ENCODE assay signal across 1 worm cellular context in genomic region chrIV:12605401-12605800, ce11.
TF ChIP-seq lines count a peak whose summit lies in the region.

Gene Y55D9A.2 (minus strand): TSS chrIV:12605431.

TF ChIP-seq in whole organism, L1 larva, 84 proteins besides CTCF, POLR2A, EP300 and RAD21 (continued from another document):
- TF ChIP-seq ztf-4 (tag; optimal IDR thresholded peaks at IDR 0.05; lab: Kevin White, UChicago) (no peak), aha-1 (tag; optimal IDR thresholded peaks at IDR 0.05; lab: Kevin White, UChicago) (no peak), nhr-237 (tag; optimal IDR thresholded peaks at IDR 0.05; lab: Kevin White, UChicago) (no peak), sox-4 (tag; optimal IDR thresholded peaks at IDR 0.05; lab: Kevin White, UChicago) (no peak), nhr-76 (tag; optimal IDR thresholded peaks at IDR 0.05; lab: Kevin White, UChicago) (no peak), irx-1 (tag; optimal IDR thresholded peaks at IDR 0.05; lab: Kevin White, UChicago) (no peak), nhr-84 (tag; optimal IDR thresholded peaks at IDR 0.05; lab: Kevin White, UChicago) (no peak), grh-1 (GFP tag; IDR thresholded peaks at IDR 0.05; lab: Robert Waterston, UW) (no peak), jun-1 (tag; optimal IDR thresholded peaks at IDR 0.05; lab: Kevin White, UChicago) (no peak), mef-2 (tag; optimal IDR thresholded peaks at IDR 0.05; lab: Kevin White, UChicago) (no peak), dpl-1 (GFP tag; optimal IDR thresholded peaks at IDR 0.05; lab: Kevin White, UChicago) (peak; percentile 19 to 62 (median 27)), fkh-10 (GFP tag; optimal IDR thresholded peaks at IDR 0.05; lab: Kevin White, UChicago) (no peak), skn-1 (tag; optimal IDR thresholded peaks at IDR 0.05; lab: Kevin White, UChicago) (peak; percentile 18), elt-3 (tag; optimal IDR thresholded peaks at IDR 0.05; lab: Kevin White, UChicago) (no peak), isw-1 (GFP tag; IDR thresholded peaks at IDR 0.05; lab: Robert Waterston, UW) (no peak), ceh-63 (GFP tag; optimal IDR thresholded peaks at IDR 0.05; lab: Kevin White, UChicago) (no peak), C34B4.2 (tag; optimal IDR thresholded peaks at IDR 0.05; lab: Kevin White, UChicago) (no peak), egl-13 (tag; optimal IDR thresholded peaks at IDR 0.05; lab: Kevin White, UChicago) (no peak), nhr-71 (tag; optimal IDR thresholded peaks at IDR 0.05; lab: Kevin White, UChicago) (peak; percentile 62), zag-1 (tag; optimal IDR thresholded peaks at IDR 0.05; lab: Kevin White, UChicago) (no peak), efl-1 (optimal IDR thresholded peaks at IDR 0.05; lab: Kevin White, UChicago) (peak; percentile 48 to 52), efl-1 (GFP tag; optimal IDR thresholded peaks at IDR 0.05 in 1 of 2; lab: Kevin White, UChicago) (peak; percentile 57 to 89), unc-130 (tag; optimal IDR thresholded peaks at IDR 0.05; lab: Kevin White, UChicago) (no peak), lin-13 (GFP tag; optimal IDR thresholded peaks at IDR 0.05; lab: Kevin White, UChicago) (no peak), nhr-47 (tag; optimal IDR thresholded peaks at IDR 0.05; lab: Kevin White, UChicago) (no peak), fkh-8 (tag; optimal IDR thresholded peaks at IDR 0.05; lab: Kevin White, UChicago) (no peak), pqm-1 (tag; optimal IDR thresholded peaks at IDR 0.05; lab: Kevin White, UChicago) (no peak), unc-86 (tag; optimal IDR thresholded peaks at IDR 0.05; lab: Kevin White, UChicago) (no peak), lin-14 (GFP tag; optimal IDR thresholded peaks at IDR 0.05; lab: Kevin White, UChicago) (peak; percentile 35), hpl-2 (GFP tag; optimal IDR thresholded peaks at IDR 0.05; lab: Kevin White, UChicago) (no peak)
